Worm (Caenorhabditis elegans) whole organism, L1 larva: ENCODE measurements around the gene ctsa-1.1.
A peak's percentile ranks its signal among the peaks of the same experiment; 100 is the strongest.

ENCODE experiments used
- C04F5.9 ChIP-seq: sonication (generic microtip); optimal IDR thresholded peaks from 2 replicates; lab custom pipeline; 2016; ENCODE audit warnings: missing genetic modification characterization, missing compliant biosample characterization
- C16A3.4 ChIP-seq: fragments of 150-350 bp; optimal IDR thresholded peaks from 2 replicates; lab custom pipeline; 2014; ENCODE audit warnings: missing biosample characterization, missing genetic modification characterization
- F16B12.6 ChIP-seq: fragments of 150-350 bp; optimal IDR thresholded peaks from 2 replicates; lab custom pipeline; 2014; ENCODE audit warnings: missing biosample characterization, missing genetic modification characterization
- blmp-1 ChIP-seq: fragments of 150-350 bp; optimal IDR thresholded peaks from 2 replicates; lab custom pipeline; 2014; ENCODE audit warnings: missing biosample characterization, missing genetic modification characterization
- ceh-82 ChIP-seq, 3 experiments: fragments of 150-350 bp in 1 of 3; sonication (generic microtip) in 2 of 3; optimal IDR thresholded peaks; 2 replicates each; lab custom pipeline; 2014 to 2017; ENCODE audit warnings: missing biosample characterization in 3 of 3, missing genetic modification characterization in 3 of 3
- ceh-88 ChIP-seq: fragments of 200-800 bp; sonication (Bioruptor generic); IDR thresholded peaks from 2 replicates; pipeline ENCODE4 v1.3.6; 2022; ENCODE audit warnings: missing genetic modification characterization, missing compliant biosample characterization
- dpl-1 ChIP-seq, 3 experiments: fragments of 150-350 bp in 2 of 3; sonication (generic microtip) in 1 of 3; optimal IDR thresholded peaks; 2 replicates each; lab custom pipeline; 2014 to 2017; ENCODE audit warnings: missing biosample characterization in 3 of 3, missing genetic modification characterization in 3 of 3, missing genetic modification reagents in 3 of 3
- efl-1 ChIP-seq, 4 experiments: fragments of 150-350 bp; optimal IDR thresholded peaks in 3 of 4; peaks in 1 of 4; 1 replicate in 1 of 4; 2 replicates in 3 of 4; lab custom pipeline; 2014; ENCODE audit warnings: missing biosample characterization in 2 of 4, missing genetic modification characterization in 2 of 4, missing genetic modification reagents in 2 of 4
- efl-3 ChIP-seq: fragments of 200-800 bp; sonication (Bioruptor generic); optimal IDR thresholded peaks from 2 replicates; lab custom pipeline; 2018; ENCODE audit warnings: mild to moderate bottlenecking, missing genetic modification characterization, missing compliant biosample characterization
- elt-2 ChIP-seq: sonication (generic microtip); optimal IDR thresholded peaks from 2 replicates; lab custom pipeline; 2016; ENCODE audit warnings: missing genetic modification characterization, mild to moderate bottlenecking, inconsistent platforms, missing compliant biosample characterization, missing genetic modification reagents
- elt-3 ChIP-seq, 6 experiments: fragments of 150-350 bp in 1 of 6; sonication (generic microtip); optimal IDR thresholded peaks; 2 replicates each; lab custom pipeline; 2017 to 2018; ENCODE audit warnings: missing biosample characterization in 6 of 6, missing genetic modification characterization in 6 of 6, inconsistent platforms in 1 of 6
- ets-5 ChIP-seq: fragments of 200-800 bp; sonication (Bioruptor generic); IDR thresholded peaks from 2 replicates; pipeline ENCODE4 v1.3.6; 2022; ENCODE audit warnings: missing genetic modification characterization, missing compliant biosample characterization
- fkh-10 ChIP-seq: sonication (generic microtip); optimal IDR thresholded peaks from 2 replicates; lab custom pipeline; 2017; ENCODE audit warnings: missing biosample characterization, missing genetic modification reagents, missing genetic modification characterization
- grh-1 ChIP-seq: fragments of 200-800 bp; sonication (Bioruptor generic); IDR thresholded peaks from 2 replicates; pipeline ENCODE4 v1.3.6; 2022; ENCODE audit warnings: missing genetic modification reagents, missing genetic modification characterization, missing compliant biosample characterization
- hlh-17 ChIP-seq: fragments of 200-800 bp; sonication (Bioruptor generic); optimal IDR thresholded peaks from 2 replicates; lab custom pipeline; 2018; ENCODE audit warnings: missing genetic modification characterization, mild to moderate bottlenecking, missing compliant biosample characterization, moderate library complexity, borderline replicate concordance
- lin-13 ChIP-seq: fragments of 150-350 bp; optimal IDR thresholded peaks from 2 replicates; lab custom pipeline; 2014; ENCODE audit warnings: missing biosample characterization, missing genetic modification reagents, missing genetic modification characterization
- lin-14 ChIP-seq: fragments of 200-800 bp; sonication (Bioruptor generic); optimal IDR thresholded peaks from 2 replicates; lab custom pipeline; 2018; ENCODE audit warnings: mild to moderate bottlenecking, missing genetic modification characterization, moderate library complexity, missing compliant biosample characterization
- lin-35 ChIP-seq, 2 experiments: fragments of 150-350 bp; optimal IDR thresholded peaks; 2 replicates each; lab custom pipeline; 2014; ENCODE audit warnings: missing biosample characterization in 2 of 2, missing genetic modification characterization in 2 of 2, missing genetic modification reagents in 2 of 2
- lsy-2 ChIP-seq, 2 experiments: fragments of 150-350 bp; optimal IDR thresholded peaks; 2 replicates each; lab custom pipeline; 2014; ENCODE audit warnings: missing biosample characterization in 2 of 2, missing genetic modification characterization in 2 of 2
- mdl-1 ChIP-seq, 2 experiments: fragments of 150-350 bp; optimal IDR thresholded peaks; 2 replicates each; lab custom pipeline; 2014 to 2017; ENCODE audit warnings: missing biosample characterization in 2 of 2, missing genetic modification characterization in 2 of 2, inconsistent platforms in 1 of 2
- mef-2 ChIP-seq: fragments of 150-350 bp; optimal IDR thresholded peaks from 2 replicates; lab custom pipeline; 2014; ENCODE audit warnings: missing biosample characterization, missing genetic modification characterization
- nhr-11 ChIP-seq: fragments of 150-350 bp; optimal IDR thresholded peaks from 2 replicates; lab custom pipeline; 2014; ENCODE audit warnings: missing biosample characterization, missing genetic modification characterization
- nhr-19 ChIP-seq: fragments of 200-800 bp; sonication (Bioruptor generic); conservative IDR thresholded peaks from 2 replicates; pipeline ENCODE4 v1.3.6; 2022; ENCODE audit warnings: missing genetic modification characterization, missing compliant biosample characterization
- nhr-20 ChIP-seq: sonication (generic microtip); optimal IDR thresholded peaks from 2 replicates; lab custom pipeline; 2016; ENCODE audit warnings: mild to moderate bottlenecking, missing genetic modification characterization, missing compliant biosample characterization
- nhr-47 ChIP-seq: sonication (generic microtip); optimal IDR thresholded peaks from 2 replicates; lab custom pipeline; 2016; ENCODE audit warnings: mild to moderate bottlenecking, missing genetic modification characterization, moderate library complexity, missing compliant biosample characterization
- nhr-71 ChIP-seq: sonication (generic microtip); optimal IDR thresholded peaks from 2 replicates; lab custom pipeline; 2016; ENCODE audit warnings: mild to moderate bottlenecking, missing genetic modification characterization, moderate library complexity, missing compliant biosample characterization
- nhr-85 ChIP-seq: sonication (generic microtip); peaks from one replicate; lab custom pipeline; 2016; ENCODE audit warnings: missing genetic modification characterization, inconsistent platforms, missing compliant biosample characterization
- nhr-90 ChIP-seq: sonication (generic microtip); optimal IDR thresholded peaks from 2 replicates; lab custom pipeline; 2016; ENCODE audit warnings: mild to moderate bottlenecking, missing genetic modification characterization, missing compliant biosample characterization; ENCODE audit not compliant: poor library complexity
- pqm-1 ChIP-seq: sonication (generic microtip); optimal IDR thresholded peaks from 3 replicates; lab custom pipeline; 2017; ENCODE audit warnings: missing biosample characterization, missing genetic modification characterization
- snu-23 ChIP-seq: sonication (generic microtip); optimal IDR thresholded peaks from 2 replicates; lab custom pipeline; 2016; ENCODE audit warnings: missing genetic modification characterization, missing compliant biosample characterization
- sptf-1 ChIP-seq: fragments of 150-350 bp; optimal IDR thresholded peaks from 2 replicates; lab custom pipeline; 2014; ENCODE audit warnings: missing biosample characterization, missing genetic modification characterization
- tbx-2 ChIP-seq: sonication (generic microtip); optimal IDR thresholded peaks from 2 replicates; lab custom pipeline; 2016; ENCODE audit warnings: missing genetic modification characterization, missing compliant biosample characterization
- unc-130 ChIP-seq: fragments of 150-350 bp; optimal IDR thresholded peaks from 2 replicates; lab custom pipeline; 2017; ENCODE audit warnings: missing biosample characterization, missing genetic modification characterization, inconsistent platforms
- vab-15 ChIP-seq: sonication (generic microtip); optimal IDR thresholded peaks from 2 replicates; lab custom pipeline; 2017; ENCODE audit warnings: missing genotype, mild to moderate bottlenecking, missing genetic modification characterization, missing compliant biosample characterization
- ztf-4 ChIP-seq: fragments of 150-350 bp; optimal IDR thresholded peaks from 2 replicates; lab custom pipeline; 2014; ENCODE audit warnings: missing biosample characterization, missing genetic modification characterization

ctsa-1.1 gene

DNA sequence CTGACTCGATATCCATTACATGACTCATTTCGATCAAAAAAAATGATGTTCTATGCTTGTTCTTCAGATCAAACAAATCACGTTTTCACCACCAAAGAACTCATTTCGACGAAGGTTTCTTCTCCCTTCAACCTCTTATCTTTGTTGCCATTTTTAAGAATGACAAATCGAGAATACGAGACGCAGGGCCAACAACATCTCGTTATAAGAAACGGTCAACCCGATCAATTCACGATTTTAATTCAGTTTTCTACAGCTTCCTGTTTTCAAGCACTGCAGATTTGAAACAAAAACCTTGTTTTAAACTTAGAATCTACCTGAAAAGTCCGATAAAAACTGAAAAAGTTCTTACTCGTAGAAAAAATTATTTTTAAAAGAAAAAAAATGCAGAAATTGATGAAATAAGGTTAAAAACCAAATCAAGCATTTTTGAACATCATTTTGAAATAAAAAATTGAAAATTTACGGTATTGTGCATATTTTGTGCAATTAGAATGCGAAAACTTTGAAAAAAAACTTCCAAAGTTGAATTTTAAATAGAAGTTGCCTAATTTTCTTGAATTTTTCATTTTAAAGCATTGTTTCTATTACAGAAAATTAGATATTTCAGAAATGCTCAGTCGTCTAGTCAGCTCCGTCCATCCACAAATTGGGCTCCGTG, 4.2 kb downstream of the ctsa-1.1 start, which contains the start of gene acs-11:
Gene acs-11, plus strand, starts transcription at position 611 of the 661 bp plus-strand sequence.
- TF ChIP-seq F16B12.6 = no peak
- TF ChIP-seq mdl-1 (tag; optimal IDR thresholded peaks at IDR 0.05; lab: Kevin White, UChicago) = peak in 1 of 2 experiments; percentile 5
- peak; percentile 23 for TF ChIP-seq lin-14 (GFP tag; lab: Kevin White, UChicago)
- TF ChIP-seq tbx-2 = no peak
- no peak for TF ChIP-seq efl-1 (optimal IDR thresholded peaks at IDR 0.05; lab: Kevin White, UChicago)
- peak in 1 of 2 experiments; percentile 89 for TF ChIP-seq efl-1 (GFP tag; optimal IDR thresholded peaks at IDR 0.05 in 1 of 2; lab: Kevin White, UChicago)
- peak; percentile 61 for TF ChIP-seq nhr-85 (tag; lab: Kevin White, UChicago)
- TF ChIP-seq nhr-20 = peak; percentile 11
- TF ChIP-seq nhr-90 = peak; percentile 14
- TF ChIP-seq lin-35 (GFP tag; optimal IDR thresholded peaks at IDR 0.05; lab: Kevin White, UChicago) = peak in 1 of 2 experiments; percentile 58
- TF ChIP-seq nhr-71 (tag; lab: Kevin White, UChicago) = peak; percentile 25
- TF ChIP-seq elt-2 (tag; lab: Kevin White, UChicago) = peak; percentile 22
- TF ChIP-seq hlh-17 (GFP tag; lab: Kevin White, UChicago) = no peak
- TF ChIP-seq blmp-1 = peak; percentile 65
- TF ChIP-seq pqm-1 (tag; lab: Kevin White, UChicago) = no peak
- peak; percentile 27 for TF ChIP-seq unc-130 (tag; lab: Kevin White, UChicago)
- TF ChIP-seq snu-23 (GFP tag; lab: Kevin White, UChicago) = peak; percentile 13
- TF ChIP-seq, all 84 proteins: peak for 12

DNA sequence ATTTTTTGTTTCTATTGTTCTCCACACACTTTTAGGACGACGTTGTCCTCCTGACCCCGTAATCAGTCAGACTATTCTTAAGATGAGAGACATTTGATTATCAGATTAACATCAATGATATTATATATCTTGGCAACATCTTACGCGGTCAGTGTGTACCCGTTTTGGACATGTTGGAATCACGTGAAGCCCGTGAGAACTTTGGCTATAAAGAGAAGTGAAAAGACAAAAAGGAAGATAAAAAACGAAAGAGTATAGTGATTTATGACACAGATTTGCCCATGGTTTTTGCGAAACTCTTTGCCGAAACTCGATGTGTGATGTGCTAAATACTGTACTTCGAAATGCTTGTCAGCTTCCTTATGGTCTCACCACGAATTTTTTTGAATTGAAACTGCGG, 7.8 kb downstream of the ctsa-1.1 start:
- TF ChIP-seq elt-3 (tag; optimal IDR thresholded peaks at IDR 0.05; lab: Kevin White, UChicago) = peak; percentile 4 to 98 (median 80)
- no peak for TF ChIP-seq sptf-1 (tag; lab: Kevin White, UChicago)
- TF ChIP-seq tbx-2 = peak; percentile 63
- TF ChIP-seq efl-1 (optimal IDR thresholded peaks at IDR 0.05; lab: Kevin White, UChicago) = peak in 1 of 2 experiments; percentile 8
- peak in 1 of 2 experiments; percentile 68 for TF ChIP-seq efl-1 (GFP tag; optimal IDR thresholded peaks at IDR 0.05 in 1 of 2; lab: Kevin White, UChicago)
- TF ChIP-seq snu-23 (GFP tag; lab: Kevin White, UChicago) = peak; percentile 71
- TF ChIP-seq nhr-71 (tag; lab: Kevin White, UChicago) = peak; percentile 79
- TF ChIP-seq lin-35 (GFP tag; optimal IDR thresholded peaks at IDR 0.05; lab: Kevin White, UChicago) = peak in 1 of 2 experiments; percentile 55
- peak; percentile 73 for TF ChIP-seq grh-1 (GFP tag; lab: Robert Waterston, UW)
- TF ChIP-seq blmp-1 = peak; percentile 95
- TF ChIP-seq nhr-90 = peak; percentile 79
- peak; percentile 82 for TF ChIP-seq nhr-20
- TF ChIP-seq nhr-85 (tag; lab: Kevin White, UChicago) = peak; percentile 96
- peak in 1 of 2 experiments; percentile 12 for TF ChIP-seq mdl-1 (tag; optimal IDR thresholded peaks at IDR 0.05; lab: Kevin White, UChicago)
- no peak for TF ChIP-seq pqm-1 (tag; lab: Kevin White, UChicago)
- TF ChIP-seq nhr-19 (GFP tag; lab: Robert Waterston, UW) = peak; percentile 55
- TF ChIP-seq mef-2 (tag; lab: Kevin White, UChicago) = no peak
- peak; percentile 38 for TF ChIP-seq nhr-11 (tag; lab: Kevin White, UChicago)
- peak; percentile 68 for TF ChIP-seq lin-14 (GFP tag; lab: Kevin White, UChicago)
- TF ChIP-seq lsy-2 (tag; optimal IDR thresholded peaks at IDR 0.05; lab: Kevin White, UChicago) = peak in 1 of 2 experiments; percentile 38
- TF ChIP-seq C04F5.9 (tag; lab: Kevin White, UChicago) = no peak
- TF ChIP-seq unc-130 (tag; lab: Kevin White, UChicago) = peak; percentile 84
- no peak for TF ChIP-seq efl-3 (GFP tag; lab: Kevin White, UChicago)
- peak; percentile 47 for TF ChIP-seq nhr-47 (tag; lab: Kevin White, UChicago)
- peak in 1 of 3 experiments; percentile 22 for TF ChIP-seq dpl-1 (GFP tag; optimal IDR thresholded peaks at IDR 0.05; lab: Kevin White, UChicago)

DNA sequence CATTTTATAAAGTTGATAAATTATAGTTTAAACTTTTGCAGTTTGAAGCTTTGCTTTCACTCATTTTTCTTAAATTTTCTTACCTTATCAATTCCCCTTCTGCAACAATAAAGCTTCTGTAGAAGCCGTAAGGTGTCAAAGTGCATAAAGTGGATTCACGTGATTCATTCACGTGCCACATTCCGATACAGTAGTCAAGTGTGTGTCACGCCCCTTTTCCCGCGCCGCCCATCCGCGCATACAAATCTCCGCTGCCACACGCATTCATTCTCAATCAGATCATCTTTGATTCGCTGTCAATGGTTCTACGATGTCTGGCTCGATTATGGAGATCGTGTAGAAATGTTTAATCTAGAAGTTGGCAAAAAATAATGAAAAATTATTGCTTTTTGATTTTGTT, 9.6 kb downstream of the ctsa-1.1 start:
- TF ChIP-seq vab-15 = no peak
- no peak for TF ChIP-seq hlh-17 (GFP tag; lab: Kevin White, UChicago)
- TF ChIP-seq lin-13 (GFP tag; lab: Kevin White, UChicago) = no peak
- no peak for TF ChIP-seq ets-5 (GFP tag; lab: Robert Waterston, UW)
- TF ChIP-seq nhr-19 (GFP tag; lab: Robert Waterston, UW) = peak; percentile 40
- TF ChIP-seq blmp-1 = peak; percentile 32
- no peak for TF ChIP-seq ztf-4 (tag; lab: Kevin White, UChicago)
- TF ChIP-seq mdl-1 (tag; optimal IDR thresholded peaks at IDR 0.05; lab: Kevin White, UChicago) = peak in 1 of 2 experiments; percentile 44
- peak in 1 of 2 experiments; percentile 8 for TF ChIP-seq lin-35 (GFP tag; optimal IDR thresholded peaks at IDR 0.05; lab: Kevin White, UChicago)
- TF ChIP-seq nhr-85 (tag; lab: Kevin White, UChicago) = peak; percentile 84
- peak; percentile 37 for TF ChIP-seq nhr-71 (tag; lab: Kevin White, UChicago)
- peak; percentile 24 for TF ChIP-seq nhr-20
- TF ChIP-seq grh-1 (GFP tag; lab: Robert Waterston, UW) = 0 out of 2 replicates have a peak, but pooled peaks have one; percentile 6
- no peak for TF ChIP-seq ceh-88 (GFP tag; lab: Robert Waterston, UW)
- TF ChIP-seq lin-14 (GFP tag; lab: Kevin White, UChicago) = peak; percentile 19
- TF ChIP-seq ceh-82 (tag; optimal IDR thresholded peaks at IDR 0.05; lab: Kevin White, UChicago) = no peak
- TF ChIP-seq efl-1 (optimal IDR thresholded peaks at IDR 0.05; lab: Kevin White, UChicago) = no peak
- TF ChIP-seq efl-1 (GFP tag; optimal IDR thresholded peaks at IDR 0.05 in 1 of 2; lab: Kevin White, UChicago) = no peak
- TF ChIP-seq fkh-10 (GFP tag; lab: Kevin White, UChicago) = no peak
- TF ChIP-seq elt-3 (tag; optimal IDR thresholded peaks at IDR 0.05; lab: Kevin White, UChicago) = peak in 2 of 6 experiments; percentile 13 to 55
- peak; percentile 30 for TF ChIP-seq nhr-47 (tag; lab: Kevin White, UChicago)
- peak; percentile 5 for TF ChIP-seq snu-23 (GFP tag; lab: Kevin White, UChicago)
- TF ChIP-seq C16A3.4 = no peak
- TF ChIP-seq, all 84 proteins: peak for 12
